Fruit fly (Drosophila melanogaster) whole organism, wandering third instar larva: ENCODE results near the gene Rcc1.
A peak's percentile ranks its signal among the peaks of the same experiment; 100 is the strongest.

Source experiments
- Abd-B ChIP-seq: fragments of >200 bp; optimal IDR thresholded peaks from 2 replicates; lab custom pipeline; 2017; ENCODE audit warnings: missing biosample characterization, missing genetic modification characterization
- CG9705 ChIP-seq: fragments of 200-800 bp; sonication (Bioruptor generic); optimal IDR thresholded peaks from 2 replicates; lab custom pipeline; 2018; ENCODE audit warnings: missing biosample characterization, mild to moderate bottlenecking, missing genetic modification characterization
- CrebA ChIP-seq: fragments of 200-800 bp; sonication (Bioruptor generic); optimal IDR thresholded peaks from 2 replicates; lab custom pipeline; 2016; ENCODE audit warnings: missing biosample characterization, mild to moderate bottlenecking, missing genetic modification characterization, borderline replicate concordance
- Dfd ChIP-seq: fragments of >200 bp; optimal IDR thresholded peaks from 2 replicates; lab custom pipeline; 2017; ENCODE audit warnings: missing biosample characterization, missing genetic modification characterization
- Dif ChIP-seq: fragments of 200-275, 200-300 bp; sonication (Bioruptor generic); optimal IDR thresholded peaks from 2 replicates; lab custom pipeline; 2018; ENCODE audit warnings: missing biosample characterization, missing genetic modification characterization; ENCODE audit not compliant: partially characterized antibody
- GATAd ChIP-seq: sonication (Bioruptor generic); optimal IDR thresholded peaks from 2 replicates; lab custom pipeline; 2016; ENCODE audit warnings: missing biosample characterization, missing genetic modification characterization
- HLH106 ChIP-seq: fragments of 200-800 bp; optimal IDR thresholded peaks from 3 replicates; lab custom pipeline; 2019; ENCODE audit warnings: missing biosample characterization, mild to moderate bottlenecking, missing genetic modification characterization, moderate library complexity
- Hnf4 ChIP-seq: fragments of 200-800 bp; sonication (Bioruptor generic); optimal IDR thresholded peaks from 2 replicates; lab custom pipeline; 2016; ENCODE audit warnings: missing biosample characterization, mild to moderate bottlenecking, missing genetic modification characterization
- Hr78 ChIP-seq: fragments of >200 bp; optimal IDR thresholded peaks from 2 replicates; lab custom pipeline; 2017; ENCODE audit warnings: missing biosample characterization, missing genetic modification characterization
- Jra ChIP-seq: sonication (Bioruptor generic); optimal IDR thresholded peaks from 2 replicates; lab custom pipeline; 2016; ENCODE audit warnings: missing biosample characterization, missing genetic modification characterization
- Myc ChIP-seq: fragments of >200 bp; optimal IDR thresholded peaks from 2 replicates; lab custom pipeline; 2017
- N ChIP-seq: fragments of >200 bp; optimal IDR thresholded peaks from 2 replicates; lab custom pipeline; 2018; ENCODE audit warnings: missing biosample characterization, missing external identifiers, missing genetic modification characterization
- OdsH ChIP-seq: fragments of 200-800 bp; sonication (Bioruptor generic); optimal IDR thresholded peaks from 2 replicates; lab custom pipeline; 2016; ENCODE audit warnings: missing biosample characterization, mild to moderate bottlenecking, missing genetic modification characterization
- Rel ChIP-seq, 2 experiments: fragments of 200-800 bp; sonication (Bioruptor generic) in 1 of 2; optimal IDR thresholded peaks; 2 replicates in 1 of 2; 3 replicates in 1 of 2; lab custom pipeline; 2016 to 2019; ENCODE audit warnings: mild to moderate bottlenecking in 2 of 2, missing biosample characterization in 2 of 2, missing genetic modification characterization in 2 of 2, moderate library complexity in 1 of 2
- Vsx2 ChIP-seq: fragments of 200-300, 225-300 bp; sonication (Bioruptor generic); optimal IDR thresholded peaks from 2 replicates; lab custom pipeline; 2018; ENCODE audit warnings: missing biosample characterization, missing genetic modification characterization; ENCODE audit not compliant: partially characterized antibody
- br ChIP-seq: fragments of 200-800 bp; sonication (Bioruptor generic); optimal IDR thresholded peaks from 2 replicates; lab custom pipeline; 2016; ENCODE audit warnings: missing biosample characterization, missing genetic modification characterization
- dmrt93B ChIP-seq: fragments of 200-800 bp; sonication (Bioruptor generic); optimal IDR thresholded peaks from 2 replicates; lab custom pipeline; 2018; ENCODE audit warnings: missing biosample characterization, mild to moderate bottlenecking, missing genetic modification characterization
- dsf ChIP-seq: sonication (Bioruptor generic); optimal IDR thresholded peaks from 2 replicates; lab custom pipeline; 2016; ENCODE audit warnings: missing biosample characterization, missing genetic modification characterization, borderline replicate concordance
- ey ChIP-seq: fragments of 200-800 bp; sonication (Bioruptor generic); optimal IDR thresholded peaks from 2 replicates; lab custom pipeline; 2016; ENCODE audit warnings: missing biosample characterization, missing genetic modification characterization
- foxo ChIP-seq, 2 experiments: fragments of 200-800 bp; sonication (Bioruptor generic); optimal IDR thresholded peaks; 2 replicates in 1 of 2; 3 replicates in 1 of 2; lab custom pipeline; 2016 to 2017; ENCODE audit warnings: missing biosample characterization in 2 of 2, missing genetic modification characterization in 2 of 2
- fru ChIP-seq: fragments of 200-800 bp; sonication (Bioruptor generic); optimal IDR thresholded peaks from 3 replicates; lab custom pipeline; 2016; ENCODE audit warnings: missing biosample characterization, mild to moderate bottlenecking, missing genetic modification characterization
- h ChIP-seq: fragments of 200-800 bp; sonication (Bioruptor generic); optimal IDR thresholded peaks from 3 replicates; lab custom pipeline; 2016; ENCODE audit warnings: missing biosample characterization, mild to moderate bottlenecking, missing genetic modification characterization
- lola ChIP-seq: fragments of >200 bp; optimal IDR thresholded peaks from 2 replicates; lab custom pipeline; 2017; ENCODE audit warnings: missing biosample characterization, missing genetic modification characterization
- pan ChIP-seq: fragments of >200 bp; optimal IDR thresholded peaks from 2 replicates; lab custom pipeline; 2017
- psq ChIP-seq: fragments of 200-800 bp; sonication (Bioruptor generic); optimal IDR thresholded peaks from 3 replicates; lab custom pipeline; 2017; ENCODE audit warnings: missing biosample characterization, mild to moderate bottlenecking, missing genetic modification characterization, moderate library complexity
- rgr ChIP-seq: fragments of 200-800 bp; sonication (Bioruptor generic); optimal IDR thresholded peaks from 3 replicates; lab custom pipeline; 2016; ENCODE audit warnings: missing biosample characterization, mild to moderate bottlenecking, missing genetic modification characterization
- sage ChIP-seq: fragments of 200-800 bp; sonication (Bioruptor generic); optimal IDR thresholded peaks from 2 replicates; lab custom pipeline; 2016; ENCODE audit warnings: missing biosample characterization, mild to moderate bottlenecking, missing genetic modification characterization
- sv ChIP-seq: fragments of 200-800 bp; sonication (Bioruptor generic); optimal IDR thresholded peaks from 3 replicates; lab custom pipeline; 2016; ENCODE audit warnings: missing biosample characterization, missing genetic modification characterization
- usp ChIP-seq: fragments of >200 bp; optimal IDR thresholded peaks from 2 replicates; lab custom pipeline; 2017; ENCODE audit warnings: missing biosample characterization, missing genetic modification characterization
- woc ChIP-seq: sonication (Bioruptor generic); optimal IDR thresholded peaks from 2 replicates; lab custom pipeline; 2016; ENCODE audit warnings: missing biosample characterization, mild to moderate bottlenecking, missing genetic modification characterization

Gene Rcc1

dm6 chr3L:5891114-5891513, 41.5 kb downstream of the Rcc1 start:
- TF ChIP-seq Hnf4 (no peak), Abd-B (GFP tag; lab: Kevin White, UChicago) (no peak), Rel (GFP tag; optimal IDR thresholded peaks at IDR 0.05; lab: Kevin White, UChicago) (no peak), Rel (tag; optimal IDR thresholded peaks at IDR 0.05; lab: Kevin White, UChicago) (no peak), sage (no peak), usp (no peak), sv (GFP tag; lab: Kevin White, UChicago) (no peak), Dif (GFP tag; lab: Kevin White, UChicago) (no peak), Myc (lab: Kevin White, UChicago) (no peak)

dm6 chr3L:5884735-5885134, 47.8 kb downstream of the Rcc1 start:
- TF ChIP-seq sage (no peak), Hr78 (GFP tag; lab: Kevin White, UChicago) (no peak), dmrt93B (no peak), pan (no peak), Jra (no peak), h (no peak), lola (no peak), Vsx2 (no peak), usp (no peak), N (GFP tag; lab: Kevin White, UChicago) (no peak), Rel (GFP tag; optimal IDR thresholded peaks at IDR 0.05; lab: Kevin White, UChicago) (no peak), Rel (tag; optimal IDR thresholded peaks at IDR 0.05; lab: Kevin White, UChicago) (no peak), sv (GFP tag; lab: Kevin White, UChicago) (no peak), Dfd (GFP tag; lab: Kevin White, UChicago) (no peak), GATAd (GFP tag; lab: Kevin White, UChicago) (no peak), CrebA (GFP tag; lab: Kevin White, UChicago) (no peak)

dm6 chr3L:5882209-5882403, 50.5 kb downstream of the Rcc1 start, which contains the start of gene CG13287:
TSS of gene CG13287 (plus strand) at chr3L:5882304.
- TF ChIP-seq pan (no peak), psq (GFP tag; lab: Kevin White, UChicago) (no peak), Vsx2 (no peak), dsf (GFP tag; lab: Kevin White, UChicago) (no peak), Myc (lab: Kevin White, UChicago) (no peak), sage (no peak), foxo (GFP tag; optimal IDR thresholded peaks at IDR 0.05; lab: Kevin White, UChicago) (no peak), br (GFP tag; lab: Kevin White, UChicago) (no peak), ey (GFP tag; lab: Kevin White, UChicago) (no peak), HLH106 (tag; lab: Kevin White, UChicago) (no peak)

- TF ChIP-seq OdsH (GFP tag; lab: Kevin White, UChicago) (peak; percentile 47), ey (GFP tag; lab: Kevin White, UChicago) (peak; percentile 45), GATAd (GFP tag; lab: Kevin White, UChicago) (no peak), Hr78 (GFP tag; lab: Kevin White, UChicago) (no peak), rgr (GFP tag; lab: Kevin White, UChicago) (peak; percentile 31), CG9705 (GFP tag; lab: Kevin White, UChicago) (no peak), HLH106 (tag; lab: Kevin White, UChicago) (no peak), woc (GFP tag; lab: Kevin White, UChicago) (peak; percentile 40), Jra (no peak), N (GFP tag; lab: Kevin White, UChicago) (no peak), fru (peak; percentile 22), Vsx2 (no peak), foxo (GFP tag; optimal IDR thresholded peaks at IDR 0.05; lab: Kevin White, UChicago) (no peak), h (peak; percentile 37), sv (GFP tag; lab: Kevin White, UChicago) (peak; percentile 35)
Measured at dm6 chr3L:5881310-5882208, 51.0 kb downstream of the Rcc1 start.
